Fruit fly (Drosophila melanogaster): ENCODE data around the gene CG10920.

The CG10920 gene

dm6 chrX:7891596-7892538 lies 37.8 kb upstream of the CG10920 start, which contains the start of gene Nek2 (continued):
- no peak for TF ChIP-seq CG7368 (GFP tag; optimal IDR thresholded peaks at IDR 0.05)
- TF ChIP-seq esn (GFP tag; optimal IDR thresholded peaks at IDR 0.05): peak; percentile 18
- TF ChIP-seq pdm3 (GFP tag; optimal IDR thresholded peaks at IDR 0.05): no peak
- no peak for TF ChIP-seq CG6163 (GFP tag; IDR thresholded peaks at IDR 0.05)
- TF ChIP-seq Eip78C (GFP tag): peak; percentile 79
- no peak for TF ChIP-seq Sox102F (GFP tag; optimal IDR thresholded peaks at IDR 0.05)
- TF ChIP-seq fd85E (GFP tag; optimal IDR thresholded peaks at IDR 0.05): no peak
- TF ChIP-seq CG6808 (GFP tag; optimal IDR thresholded peaks at IDR 0.05): peak; percentile 50
- TF ChIP-seq Sox14 (GFP tag; optimal IDR thresholded peaks at IDR 0.05): no peak
- peak; percentile 16 for TF ChIP-seq Smox (GFP tag; optimal IDR thresholded peaks at IDR 0.05)
- peak; percentile 19 for TF ChIP-seq CG10669 (GFP tag; optimal IDR thresholded peaks at IDR 0.05)
- TF ChIP-seq Ets21C (GFP tag; optimal IDR thresholded peaks at IDR 0.05): no peak
- no peak for TF ChIP-seq Sox15 (GFP tag; optimal IDR thresholded peaks at IDR 0.05)
- peak; percentile 36 for TF ChIP-seq dsx (GFP tag; optimal IDR thresholded peaks at IDR 0.05; ENCODE audit: poor library complexity, severe bottlenecking)
- peak; percentile 37 for TF ChIP-seq svp (GFP tag)
- TF ChIP-seq spab (GFP tag; optimal IDR thresholded peaks at IDR 0.05): peak; percentile 29
- TF ChIP-seq CG8119 (GFP tag; IDR thresholded peaks at IDR 0.05): no peak
- no peak for TF ChIP-seq CG9139 (GFP tag; optimal IDR thresholded peaks at IDR 0.05)
- TF ChIP-seq CG11294 (GFP tag; IDR thresholded peaks at IDR 0.05): no peak

dm6 chrX:7888386-7889024 lies 34.5 kb upstream of the CG10920 start, which contains the start of gene Acat1:
Gene Acat1, minus strand, starts transcription at chrX:7888785.
- TF ChIP-seq Gug (GFP tag; IDR thresholded peaks at IDR 0.05): peak; percentile 36
- peak; percentile 65 for TF ChIP-seq CG15336 (GFP tag; IDR thresholded peaks at IDR 0.05)
- peak; percentile 60 for TF ChIP-seq Ets96B (tag; optimal IDR thresholded peaks at IDR 0.05)
- no peak for TF ChIP-seq spab (GFP tag; optimal IDR thresholded peaks at IDR 0.05)
- peak; percentile 84 for TF ChIP-seq Met (GFP tag; optimal IDR thresholded peaks at IDR 0.05)
- peak; percentile 94 for TF ChIP-seq vri (GFP tag; optimal IDR thresholded peaks at IDR 0.05)
- TF ChIP-seq acj6 (GFP tag; optimal IDR thresholded peaks at IDR 0.05): peak; percentile 77
- TF ChIP-seq CG6854 (GFP tag; optimal IDR thresholded peaks at IDR 0.05): no peak
- TF ChIP-seq Sox14 (GFP tag; optimal IDR thresholded peaks at IDR 0.05): peak; percentile 79
- peak; percentile 83 for TF ChIP-seq CG3919 (GFP tag; optimal IDR thresholded peaks at IDR 0.05)
- TF ChIP-seq fd85E (GFP tag; optimal IDR thresholded peaks at IDR 0.05): peak; percentile 38
- TF ChIP-seq CG31627 (GFP tag; optimal IDR thresholded peaks at IDR 0.05): peak; percentile 75
- peak in 1 of 2 experiments; percentile 49 for TF ChIP-seq salr (GFP tag; optimal IDR thresholded peaks at IDR 0.05)
- peak; percentile 76 for TF ChIP-seq achi (GFP tag; optimal IDR thresholded peaks at IDR 0.05)
- peak; percentile 78 for TF ChIP-seq Smox (GFP tag; optimal IDR thresholded peaks at IDR 0.05)
- peak; percentile 82 for TF ChIP-seq CG6163 (GFP tag; IDR thresholded peaks at IDR 0.05)
- peak; percentile 57 for TF ChIP-seq CG34406 (GFP tag; optimal IDR thresholded peaks at IDR 0.05)
- TF ChIP-seq CG8319 (GFP tag; optimal IDR thresholded peaks at IDR 0.05): peak; percentile 74
- peak; percentile 76 for TF ChIP-seq Hr4 (GFP tag; optimal IDR thresholded peaks at IDR 0.05)
- TF ChIP-seq topi (GFP tag; optimal IDR thresholded peaks at IDR 0.05): peak; percentile 84
- peak; percentile 72 for TF ChIP-seq CG7368 (GFP tag; optimal IDR thresholded peaks at IDR 0.05)
- TF ChIP-seq CG11902 (GFP tag; optimal IDR thresholded peaks at IDR 0.05): peak; percentile 40
- peak; percentile 25 for TF ChIP-seq dac (GFP tag; optimal IDR thresholded peaks at IDR 0.05)
- peak; percentile 78 for TF ChIP-seq net (GFP tag; optimal IDR thresholded peaks at IDR 0.05)
- peak; percentile 81 for TF ChIP-seq cyc (GFP tag; optimal IDR thresholded peaks at IDR 0.05)
- TF ChIP-seq fkh (GFP tag; optimal IDR thresholded peaks at IDR 0.05): no peak
- peak; percentile 86 for TF ChIP-seq esn (GFP tag; optimal IDR thresholded peaks at IDR 0.05)
- peak; percentile 19 for TF ChIP-seq CG4318 (GFP tag; optimal IDR thresholded peaks at IDR 0.05)
- peak; percentile 71 for TF ChIP-seq CG10669 (GFP tag; optimal IDR thresholded peaks at IDR 0.05)
- no peak for TF ChIP-seq CG11294 (GFP tag; IDR thresholded peaks at IDR 0.05)
- TF ChIP-seq Eip93F (GFP tag; optimal IDR thresholded peaks at IDR 0.05): peak; percentile 22
- peak; percentile 23 for TF ChIP-seq CG6808 (GFP tag; optimal IDR thresholded peaks at IDR 0.05)
- TF ChIP-seq Blimp-1 (GFP tag; optimal IDR thresholded peaks at IDR 0.05): no peak
- TF ChIP-seq CG9139 (GFP tag; optimal IDR thresholded peaks at IDR 0.05): peak; percentile 14
- TF ChIP-seq CG6276 (GFP tag; optimal IDR thresholded peaks at IDR 0.05): peak; percentile 1
- TF ChIP-seq Ets21C (GFP tag; optimal IDR thresholded peaks at IDR 0.05): peak; percentile 69
- peak; percentile 1 to 42 for TF ChIP-seq ss (GFP tag; optimal IDR thresholded peaks at IDR 0.05)
- peak; percentile 41 for TF ChIP-seq Lpt (GFP tag; optimal IDR thresholded peaks at IDR 0.05)
- TF ChIP-seq svp (GFP tag): peak; percentile 85
